Fruit fly (Drosophila melanogaster) whole organism, wandering third instar larva: ENCODE data around the gene CG45676.
A peak's percentile ranks its signal among the peaks of the same experiment; 100 is the strongest.

ENCODE experiments used
- Abd-B ChIP-seq: fragments of >200 bp; optimal IDR thresholded peaks from 2 replicates; lab custom pipeline; 2017; ENCODE audit warnings: missing biosample characterization, missing genetic modification characterization
- CG32264 ChIP-seq: fragments of 200-800 bp; sonication (Bioruptor generic); optimal IDR thresholded peaks from 2 replicates; lab custom pipeline; 2016; ENCODE audit warnings: missing biosample characterization, missing genetic modification characterization
- CG9705 ChIP-seq: fragments of 200-800 bp; sonication (Bioruptor generic); optimal IDR thresholded peaks from 2 replicates; lab custom pipeline; 2018; ENCODE audit warnings: missing biosample characterization, mild to moderate bottlenecking, missing genetic modification characterization
- CrebA ChIP-seq: fragments of 200-800 bp; sonication (Bioruptor generic); optimal IDR thresholded peaks from 2 replicates; lab custom pipeline; 2016; ENCODE audit warnings: missing biosample characterization, mild to moderate bottlenecking, missing genetic modification characterization, borderline replicate concordance
- Dfd ChIP-seq: fragments of >200 bp; optimal IDR thresholded peaks from 2 replicates; lab custom pipeline; 2017; ENCODE audit warnings: missing biosample characterization, missing genetic modification characterization
- Dif ChIP-seq: fragments of 200-275, 200-300 bp; sonication (Bioruptor generic); optimal IDR thresholded peaks from 2 replicates; lab custom pipeline; 2018; ENCODE audit warnings: missing biosample characterization, missing genetic modification characterization; ENCODE audit not compliant: partially characterized antibody
- GATAd ChIP-seq: sonication (Bioruptor generic); optimal IDR thresholded peaks from 2 replicates; lab custom pipeline; 2016; ENCODE audit warnings: missing biosample characterization, missing genetic modification characterization
- HLH106 ChIP-seq: fragments of 200-800 bp; optimal IDR thresholded peaks from 3 replicates; lab custom pipeline; 2019; ENCODE audit warnings: missing biosample characterization, mild to moderate bottlenecking, missing genetic modification characterization, moderate library complexity
- Hnf4 ChIP-seq: fragments of 200-800 bp; sonication (Bioruptor generic); optimal IDR thresholded peaks from 2 replicates; lab custom pipeline; 2016; ENCODE audit warnings: missing biosample characterization, mild to moderate bottlenecking, missing genetic modification characterization
- Hr78 ChIP-seq: fragments of >200 bp; optimal IDR thresholded peaks from 2 replicates; lab custom pipeline; 2017; ENCODE audit warnings: missing biosample characterization, missing genetic modification characterization
- Hr83 ChIP-seq: fragments of 200-300 bp; sonication (Bioruptor generic); optimal IDR thresholded peaks from 2 replicates; lab custom pipeline; 2016; ENCODE audit warnings: missing biosample characterization, mild to moderate bottlenecking, missing genetic modification characterization, moderate library complexity; ENCODE audit not compliant: poor library complexity, severe bottlenecking
- Jra ChIP-seq: sonication (Bioruptor generic); optimal IDR thresholded peaks from 2 replicates; lab custom pipeline; 2016; ENCODE audit warnings: missing biosample characterization, missing genetic modification characterization
- Myc ChIP-seq: fragments of >200 bp; optimal IDR thresholded peaks from 2 replicates; lab custom pipeline; 2017
- OdsH ChIP-seq: fragments of 200-800 bp; sonication (Bioruptor generic); optimal IDR thresholded peaks from 2 replicates; lab custom pipeline; 2016; ENCODE audit warnings: missing biosample characterization, mild to moderate bottlenecking, missing genetic modification characterization
- Rel ChIP-seq, 2 experiments: fragments of 200-800 bp; sonication (Bioruptor generic) in 1 of 2; optimal IDR thresholded peaks; 2 replicates in 1 of 2; 3 replicates in 1 of 2; lab custom pipeline; 2016 to 2019; ENCODE audit warnings: mild to moderate bottlenecking in 2 of 2, missing biosample characterization in 2 of 2, missing genetic modification characterization in 2 of 2, moderate library complexity in 1 of 2
- Sp1 ChIP-seq: fragments of 200-800 bp; sonication (Bioruptor generic); optimal IDR thresholded peaks from 3 replicates; lab custom pipeline; 2019; ENCODE audit warnings: missing biosample characterization, mild to moderate bottlenecking, missing genetic modification characterization, moderate library complexity
- Vsx2 ChIP-seq: fragments of 200-300, 225-300 bp; sonication (Bioruptor generic); optimal IDR thresholded peaks from 2 replicates; lab custom pipeline; 2018; ENCODE audit warnings: missing biosample characterization, missing genetic modification characterization; ENCODE audit not compliant: partially characterized antibody
- br ChIP-seq: fragments of 200-800 bp; sonication (Bioruptor generic); optimal IDR thresholded peaks from 2 replicates; lab custom pipeline; 2016; ENCODE audit warnings: missing biosample characterization, missing genetic modification characterization
- brk ChIP-seq: fragments of 200-800 bp; sonication (Bioruptor generic); optimal IDR thresholded peaks from 2 replicates; lab custom pipeline; 2016; ENCODE audit warnings: missing biosample characterization, mild to moderate bottlenecking, missing genetic modification characterization
- dl ChIP-seq, 2 experiments: fragments of 175-275, 200-275 bp in 1 of 2; fragments of 200-275 bp in 1 of 2; sonication (Bioruptor generic); optimal IDR thresholded peaks; lab custom pipeline; 2018; ENCODE audit warnings: mild to moderate bottlenecking in 2 of 2, missing biosample characterization in 2 of 2, missing genetic modification characterization in 2 of 2, moderate library complexity in 2 of 2; ENCODE audit not compliant: partially characterized antibody in 2 of 2, insufficient read depth in 1 of 2
- dmrt93B ChIP-seq: fragments of 200-800 bp; sonication (Bioruptor generic); optimal IDR thresholded peaks from 2 replicates; lab custom pipeline; 2018; ENCODE audit warnings: missing biosample characterization, mild to moderate bottlenecking, missing genetic modification characterization
- dsf ChIP-seq: sonication (Bioruptor generic); optimal IDR thresholded peaks from 2 replicates; lab custom pipeline; 2016; ENCODE audit warnings: missing biosample characterization, missing genetic modification characterization, borderline replicate concordance
- ey ChIP-seq: fragments of 200-800 bp; sonication (Bioruptor generic); optimal IDR thresholded peaks from 2 replicates; lab custom pipeline; 2016; ENCODE audit warnings: missing biosample characterization, missing genetic modification characterization
- fru ChIP-seq: fragments of 200-800 bp; sonication (Bioruptor generic); optimal IDR thresholded peaks from 3 replicates; lab custom pipeline; 2016; ENCODE audit warnings: missing biosample characterization, mild to moderate bottlenecking, missing genetic modification characterization
- h ChIP-seq: fragments of 200-800 bp; sonication (Bioruptor generic); optimal IDR thresholded peaks from 3 replicates; lab custom pipeline; 2016; ENCODE audit warnings: missing biosample characterization, mild to moderate bottlenecking, missing genetic modification characterization
- lola ChIP-seq: fragments of >200 bp; optimal IDR thresholded peaks from 2 replicates; lab custom pipeline; 2017; ENCODE audit warnings: missing biosample characterization, missing genetic modification characterization
- psq ChIP-seq: fragments of 200-800 bp; sonication (Bioruptor generic); optimal IDR thresholded peaks from 3 replicates; lab custom pipeline; 2017; ENCODE audit warnings: missing biosample characterization, mild to moderate bottlenecking, missing genetic modification characterization, moderate library complexity
- rgr ChIP-seq: fragments of 200-800 bp; sonication (Bioruptor generic); optimal IDR thresholded peaks from 3 replicates; lab custom pipeline; 2016; ENCODE audit warnings: missing biosample characterization, mild to moderate bottlenecking, missing genetic modification characterization
- sage ChIP-seq: fragments of 200-800 bp; sonication (Bioruptor generic); optimal IDR thresholded peaks from 2 replicates; lab custom pipeline; 2016; ENCODE audit warnings: missing biosample characterization, mild to moderate bottlenecking, missing genetic modification characterization
- sv ChIP-seq: fragments of 200-800 bp; sonication (Bioruptor generic); optimal IDR thresholded peaks from 3 replicates; lab custom pipeline; 2016; ENCODE audit warnings: missing biosample characterization, missing genetic modification characterization
- tai ChIP-seq: sonication (Bioruptor generic); optimal IDR thresholded peaks from 2 replicates; lab custom pipeline; 2016; ENCODE audit warnings: missing biosample characterization, missing genetic modification characterization
- usp ChIP-seq: fragments of >200 bp; optimal IDR thresholded peaks from 2 replicates; lab custom pipeline; 2017; ENCODE audit warnings: missing biosample characterization, missing genetic modification characterization

CG45676 gene

DNA sequence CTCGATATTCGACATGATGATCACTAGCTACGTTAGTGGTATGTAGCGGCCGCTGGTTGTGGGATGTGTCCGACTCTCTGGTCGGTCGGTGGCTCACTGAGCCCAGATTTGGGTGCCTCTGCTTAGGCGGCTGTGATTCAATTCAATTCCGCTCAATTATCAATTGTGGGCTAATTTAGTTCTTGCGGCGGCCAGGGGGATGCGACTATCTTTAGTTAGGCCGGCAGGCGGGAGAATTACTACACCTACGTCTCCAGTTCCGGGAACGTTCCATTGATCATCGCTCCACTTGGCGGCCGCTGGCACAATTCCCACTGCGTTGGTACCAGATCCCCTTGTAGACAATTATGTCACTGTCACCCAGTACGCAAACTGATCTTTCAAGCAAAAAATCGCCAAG lies at the start of gene CG45676, which contains the start of gene bumpel:
Gene CG45676, plus strand, starts transcription at position 318 of the 400 bp plus-strand sequence.
Gene bumpel, minus strand, starts transcription at position 101 of the 400 bp plus-strand sequence.
- TF ChIP-seq h (no peak), brk (GFP tag; lab: Kevin White, UChicago) (no peak), dsf (GFP tag; lab: Kevin White, UChicago) (no peak), Jra (GFP tag; lab: Kevin White, UChicago) (no peak), Dif (GFP tag; lab: Kevin White, UChicago) (no peak), lola (no peak)

DNA sequence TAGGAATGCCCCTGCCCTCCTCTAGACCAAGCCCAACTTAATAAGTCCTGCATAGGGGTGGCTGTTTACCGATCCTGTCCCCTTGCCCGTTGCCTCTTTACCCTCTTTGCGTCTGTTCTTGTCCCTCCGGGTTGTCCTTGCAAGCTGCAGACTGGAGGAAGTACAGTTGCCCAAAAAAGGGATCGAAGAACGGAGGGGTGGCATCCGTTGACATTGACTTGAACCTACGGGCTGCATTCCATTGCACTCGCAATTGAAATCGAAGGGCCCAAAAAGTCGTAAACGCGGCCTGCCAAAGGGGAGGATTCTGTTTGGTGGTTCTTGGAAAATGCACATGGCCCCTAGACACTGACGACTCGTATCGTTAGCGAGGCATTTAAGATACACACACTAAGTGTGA lies 48.4 kb upstream of the CG45676 start:
- TF ChIP-seq OdsH (GFP tag; lab: Kevin White, UChicago), result no peak
- no peak for TF ChIP-seq dl (GFP tag; optimal IDR thresholded peaks at IDR 0.05; lab: Kevin White, UChicago; ENCODE audit: insufficient read depth in 1 of 2, partially characterized antibody in 2 of 2)
- no peak for TF ChIP-seq br (GFP tag; lab: Kevin White, UChicago)
- no peak for TF ChIP-seq Hr78 (GFP tag; lab: Kevin White, UChicago)

DNA sequence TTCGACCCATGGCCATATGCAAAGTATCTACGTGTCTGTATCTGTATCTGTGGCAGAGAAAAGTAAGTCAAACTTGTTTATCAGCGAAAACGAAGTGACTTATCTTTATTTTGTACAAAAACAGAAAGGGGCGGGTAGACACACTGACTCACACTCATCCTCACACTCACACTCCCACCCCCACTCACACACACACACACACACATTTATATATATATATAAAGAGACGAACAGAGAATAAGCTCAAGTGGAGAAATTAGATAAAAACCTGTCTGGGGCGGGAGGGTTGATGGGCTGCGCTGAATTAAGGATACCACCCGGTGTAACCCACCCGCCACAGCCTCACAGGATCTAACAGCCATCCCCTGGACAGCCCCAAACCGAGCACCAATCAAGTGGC lies 47.9 kb upstream of the CG45676 start:
- TF ChIP-seq dsf (GFP tag; lab: Kevin White, UChicago) (no peak), tai (no peak), ey (GFP tag; lab: Kevin White, UChicago) (no peak), h (no peak), Hr78 (GFP tag; lab: Kevin White, UChicago) (no peak), Myc (lab: Kevin White, UChicago) (no peak), fru (no peak), dmrt93B (no peak)

DNA sequence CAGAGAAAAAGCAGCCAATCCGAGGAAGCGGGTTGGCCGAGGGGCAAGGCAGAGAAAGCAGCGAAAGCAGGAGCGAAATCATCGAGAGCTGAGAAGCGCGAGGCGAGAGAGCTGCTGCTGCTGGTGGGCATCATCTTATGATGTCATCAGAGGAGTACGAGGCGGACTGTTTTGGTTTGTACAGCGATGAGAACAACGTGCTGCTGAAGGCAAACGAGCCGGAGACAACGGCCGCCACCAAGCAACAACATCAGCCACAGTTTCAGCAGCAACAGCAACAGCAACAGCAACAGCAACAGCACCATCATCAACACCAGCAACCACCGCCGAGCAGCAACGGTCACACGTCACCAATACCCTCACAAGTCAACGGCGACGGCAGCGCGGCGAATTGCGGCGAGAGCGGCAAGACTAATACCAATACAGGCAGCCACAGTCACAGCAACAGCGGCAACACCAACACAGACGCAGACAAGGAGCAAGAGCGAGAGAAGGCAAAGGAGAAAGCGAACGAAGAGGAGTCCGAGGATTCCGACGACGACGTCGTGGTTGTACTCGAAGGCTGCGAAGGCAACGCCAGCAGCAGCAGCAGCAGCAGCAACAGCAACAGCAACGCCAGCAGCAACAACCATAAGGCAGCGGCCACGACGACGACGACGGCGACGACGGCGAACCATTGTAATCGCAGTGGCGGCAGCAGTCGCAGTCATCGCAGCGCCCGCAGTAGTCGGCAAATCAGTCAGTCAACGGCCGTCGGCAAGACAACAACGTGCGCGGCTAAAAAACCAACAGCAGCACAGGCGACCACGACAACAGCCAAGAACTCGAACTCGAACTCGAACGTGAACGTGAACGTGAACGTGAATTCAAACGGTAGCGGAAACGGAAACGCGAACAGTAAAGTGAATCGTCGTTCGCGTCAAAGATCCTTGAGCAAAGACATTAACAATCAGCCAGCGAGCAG lies 46.4 kb upstream of the CG45676 start:
- TF ChIP-seq Rel (GFP tag; optimal IDR thresholded peaks at IDR 0.05; lab: Kevin White, UChicago), result peak; percentile 12
- TF ChIP-seq Rel (tag; optimal IDR thresholded peaks at IDR 0.05; lab: Kevin White, UChicago), result no peak
- TF ChIP-seq HLH106, result no peak
- TF ChIP-seq brk (GFP tag; lab: Kevin White, UChicago), result no peak
- no peak for TF ChIP-seq dmrt93B
- no peak for TF ChIP-seq Abd-B (GFP tag; lab: Kevin White, UChicago)
- no peak for TF ChIP-seq dsf (GFP tag; lab: Kevin White, UChicago)
- TF ChIP-seq dl (GFP tag; optimal IDR thresholded peaks at IDR 0.05; lab: Kevin White, UChicago; ENCODE audit: insufficient read depth in 1 of 2, partially characterized antibody in 2 of 2), result no peak
- no peak for TF ChIP-seq Hr78 (GFP tag; lab: Kevin White, UChicago)
- TF ChIP-seq Vsx2 (GFP tag; lab: Kevin White, UChicago), result no peak
- TF ChIP-seq rgr (GFP tag; lab: Kevin White, UChicago), result no peak
- no peak for TF ChIP-seq Hr83 (GFP tag; lab: Kevin White, UChicago)
- no peak for TF ChIP-seq h
- no peak for TF ChIP-seq sv (GFP tag; lab: Kevin White, UChicago)
- TF ChIP-seq CG32264 (GFP tag; lab: Kevin White, UChicago), result no peak
- TF ChIP-seq ey (GFP tag; lab: Kevin White, UChicago), result no peak
- no peak for TF ChIP-seq OdsH (GFP tag; lab: Kevin White, UChicago)
- no peak for TF ChIP-seq sage (GFP tag; lab: Kevin White, UChicago)
- TF ChIP-seq Jra (GFP tag; lab: Kevin White, UChicago), result no peak
- TF ChIP-seq lola, result no peak
- TF ChIP-seq Sp1, result peak; percentile 8
- TF ChIP-seq GATAd (GFP tag; lab: Kevin White, UChicago), result no peak
- no peak for TF ChIP-seq CG9705 (GFP tag; lab: Kevin White, UChicago)
- no peak for TF ChIP-seq br (GFP tag; lab: Kevin White, UChicago)
- peak; percentile 10 for TF ChIP-seq Dif (GFP tag; lab: Kevin White, UChicago)
- TF ChIP-seq CrebA (GFP tag; lab: Kevin White, UChicago), result no peak
- peak; percentile 91 for TF ChIP-seq Dfd (GFP tag; lab: Kevin White, UChicago)
- no peak for TF ChIP-seq tai
- no peak for TF ChIP-seq usp (GFP tag; lab: Kevin White, UChicago)
- peak; percentile 14 for TF ChIP-seq fru
- no peak for TF ChIP-seq Myc (lab: Kevin White, UChicago)
- TF ChIP-seq Hnf4 (GFP tag; lab: Kevin White, UChicago), result no peak
- peak; percentile 77 for TF ChIP-seq psq (GFP tag; lab: Kevin White, UChicago)
